Worm (Caenorhabditis elegans): ENCODE data around the gene ZC412.10.
"Not testable (repeated sequence)": the region's sequence is repeated elsewhere in the genome, so short reads cannot be mapped to it uniquely, and the experiment has no call there.

The ZC412.10 gene

DNA sequence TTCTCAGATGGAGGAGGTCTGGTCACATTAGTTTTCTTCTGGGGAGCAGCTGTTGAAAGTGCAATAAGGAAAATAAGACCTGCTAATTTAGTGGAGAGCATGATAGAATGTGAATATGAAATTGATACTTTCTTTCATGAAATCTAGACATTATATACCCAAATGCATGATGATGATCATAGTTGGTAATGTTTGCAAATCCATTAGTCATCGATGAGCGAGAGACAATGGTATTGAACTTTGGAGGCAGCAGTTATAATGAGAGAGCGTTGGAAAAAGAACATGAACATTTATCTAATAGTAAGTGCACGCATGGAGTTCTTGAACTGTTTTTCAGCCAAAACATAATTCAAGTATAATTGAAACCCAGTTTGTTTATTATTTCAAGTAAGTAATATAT is 21.1 kb upstream of the ZC412.10 start, which contains the start of gene H12D21.6:
H12D21.6 (minus strand) TSS at position 101 of the 400 bp plus-strand sequence.
- no peak for TF ChIP-seq M03D4.4 (tag; optimal IDR thresholded peaks at IDR 0.05)
- TF ChIP-seq zip-8 (tag; optimal IDR thresholded peaks at IDR 0.05), result no peak
- no peak for TF ChIP-seq nhr-2 (tag; optimal IDR thresholded peaks at IDR 0.05)
- no peak for TF ChIP-seq pha-4 (tag; optimal IDR thresholded peaks at IDR 0.05)
- TF ChIP-seq nhr-12 (tag; optimal IDR thresholded peaks at IDR 0.05), result no peak
- TF ChIP-seq nhr-237 (tag; optimal IDR thresholded peaks at IDR 0.05), result no peak
- TF ChIP-seq nhr-28 (tag; optimal IDR thresholded peaks at IDR 0.05), result no peak
- TF ChIP-seq ceh-83 (GFP tag; optimal IDR thresholded peaks at IDR 0.05), result no peak
- TF ChIP-seq mls-2 (tag; optimal IDR thresholded peaks at IDR 0.05), result no peak
- no peak for TF ChIP-seq unc-39 (tag; optimal IDR thresholded peaks at IDR 0.05)
- no peak for TF ChIP-seq flh-1 (GFP tag; optimal IDR thresholded peaks at IDR 0.05)
- TF ChIP-seq drap-1 (GFP tag; optimal IDR thresholded peaks at IDR 0.05), result no peak
- no peak for TF ChIP-seq ceh-43 (GFP tag; optimal IDR thresholded peaks at IDR 0.05)
- TF ChIP-seq ceh-39 (tag; optimal IDR thresholded peaks at IDR 0.05), result no peak
- TF ChIP-seq blmp-1 (tag; optimal IDR thresholded peaks at IDR 0.05), result no peak

DNA sequence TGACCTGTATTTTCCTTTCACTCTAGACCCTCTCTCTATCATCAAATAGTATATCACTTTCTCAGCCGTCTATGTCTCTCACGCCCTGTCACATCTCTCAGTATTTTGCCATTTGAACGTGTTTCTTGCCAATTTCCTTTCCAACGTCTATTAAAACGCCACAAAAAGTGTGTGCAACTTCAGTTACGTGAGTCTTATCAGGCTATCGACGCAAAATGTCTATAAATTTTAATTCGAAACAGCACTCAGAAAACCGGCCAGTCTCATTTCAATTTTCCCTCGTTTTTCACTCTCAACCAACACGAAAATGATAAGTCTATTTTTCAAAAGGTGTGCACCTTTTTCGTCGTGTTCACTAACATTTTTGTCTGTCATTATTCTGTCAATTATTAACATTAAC is 18.9 kb upstream of the ZC412.10 start, which contains the start of gene mpst-3:
mpst-3 (plus strand) TSS at position 91 of the 400 bp plus-strand sequence.
- TF ChIP-seq unc-120 (tag; optimal IDR thresholded peaks at IDR 0.05; ENCODE audit: poor library complexity, severe bottlenecking), result no peak
- no peak for TF ChIP-seq cnd-1 (tag; optimal IDR thresholded peaks at IDR 0.05)
- TF ChIP-seq nhr-237 (tag; optimal IDR thresholded peaks at IDR 0.05), result no peak
- no peak for TF ChIP-seq elt-1 (tag; optimal IDR thresholded peaks at IDR 0.05; ENCODE audit: borderline replicate concordance, insufficient read depth)

DNA sequence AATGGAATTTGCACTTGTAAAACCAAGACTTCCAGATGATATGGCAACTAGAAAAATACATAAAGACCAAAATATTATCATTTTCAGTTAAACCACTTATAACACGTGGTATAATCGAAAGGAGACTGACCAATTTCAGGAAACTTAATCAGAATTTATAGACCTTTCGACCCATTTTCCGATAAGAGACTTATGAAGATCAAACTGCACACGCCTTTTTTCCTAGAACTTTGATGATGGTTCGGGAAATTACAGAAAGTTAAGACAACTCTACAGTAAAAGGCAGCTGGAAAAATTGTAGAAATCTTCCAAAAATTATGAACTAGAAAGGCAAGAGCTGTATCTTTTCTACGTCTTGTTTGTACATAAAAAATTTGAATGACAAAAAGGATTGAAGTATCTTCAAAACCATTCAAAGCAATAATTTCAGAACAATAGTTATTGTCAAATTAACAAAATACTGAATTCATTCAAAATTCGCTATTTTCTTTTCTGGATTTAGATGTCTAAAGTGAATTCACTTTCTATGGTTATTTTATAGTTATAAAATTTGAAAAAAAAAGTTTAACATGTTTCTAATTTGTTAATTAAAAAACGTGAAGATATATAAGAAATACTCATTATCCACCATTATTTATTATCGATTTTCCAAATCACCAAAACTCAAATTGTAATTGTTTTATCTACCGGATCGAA is 16.9 kb upstream of the ZC412.10 start, which contains the start of the genes mpst-2 and H12D21.5:
mpst-2 (minus strand) TSS at position 101 of the 696 bp plus-strand sequence.
H12D21.5 (plus strand) TSS at position 646 of the 696 bp plus-strand sequence.
- no peak for TF ChIP-seq lin-32 (GFP tag; optimal IDR thresholded peaks at IDR 0.05)
- TF ChIP-seq unc-120 (tag; optimal IDR thresholded peaks at IDR 0.05; ENCODE audit: poor library complexity, severe bottlenecking), result no peak
- TF ChIP-seq nhr-2 (tag; optimal IDR thresholded peaks at IDR 0.05), result no peak
- TF ChIP-seq cnd-1 (tag; optimal IDR thresholded peaks at IDR 0.05), result no peak
- TF ChIP-seq nhr-76 (tag; optimal IDR thresholded peaks at IDR 0.05), result no peak
- no peak for TF ChIP-seq snpc-4 (tag; optimal IDR thresholded peaks at IDR 0.05)
- TF ChIP-seq nhr-28 (tag; optimal IDR thresholded peaks at IDR 0.05), result no peak
- no peak for TF ChIP-seq pha-4 (tag; optimal IDR thresholded peaks at IDR 0.05)
- no peak for TF ChIP-seq elt-3 (tag; optimal IDR thresholded peaks at IDR 0.05)
- TF ChIP-seq unc-62 (GFP tag; optimal IDR thresholded peaks at IDR 0.05), result no peak
- no peak for TF ChIP-seq ces-1 (GFP tag; optimal IDR thresholded peaks at IDR 0.05)
- no peak for TF ChIP-seq elt-1 (tag; optimal IDR thresholded peaks at IDR 0.05; ENCODE audit: borderline replicate concordance, insufficient read depth)

DNA sequence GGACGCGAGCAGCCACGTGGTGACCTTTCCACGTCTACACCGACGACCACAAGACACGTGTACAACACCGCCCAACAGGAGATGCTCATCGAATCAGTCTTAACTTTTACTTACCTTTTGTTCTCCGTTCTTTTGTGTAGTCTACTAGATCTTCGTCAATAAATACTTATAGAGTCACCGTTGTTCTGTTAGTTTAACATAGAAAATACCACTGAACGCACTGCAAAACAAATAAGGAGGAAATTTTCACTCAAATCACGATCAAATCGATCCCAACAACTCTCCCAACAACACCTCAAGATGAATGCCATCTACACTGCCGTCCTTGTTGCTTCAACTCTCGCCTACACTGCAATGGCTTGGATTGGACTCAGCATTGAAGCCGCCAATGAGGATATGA is 14.2 kb upstream of the ZC412.10 start, which contains the start of gene nspa-2:
nspa-2 (plus strand) TSS at position 301 of the 400 bp plus-strand sequence.
- TF ChIP-seq cnd-1, sptf-1, mab-5 (tag; optimal IDR thresholded peaks at IDR 0.05): not testable (repeated sequence)

DNA sequence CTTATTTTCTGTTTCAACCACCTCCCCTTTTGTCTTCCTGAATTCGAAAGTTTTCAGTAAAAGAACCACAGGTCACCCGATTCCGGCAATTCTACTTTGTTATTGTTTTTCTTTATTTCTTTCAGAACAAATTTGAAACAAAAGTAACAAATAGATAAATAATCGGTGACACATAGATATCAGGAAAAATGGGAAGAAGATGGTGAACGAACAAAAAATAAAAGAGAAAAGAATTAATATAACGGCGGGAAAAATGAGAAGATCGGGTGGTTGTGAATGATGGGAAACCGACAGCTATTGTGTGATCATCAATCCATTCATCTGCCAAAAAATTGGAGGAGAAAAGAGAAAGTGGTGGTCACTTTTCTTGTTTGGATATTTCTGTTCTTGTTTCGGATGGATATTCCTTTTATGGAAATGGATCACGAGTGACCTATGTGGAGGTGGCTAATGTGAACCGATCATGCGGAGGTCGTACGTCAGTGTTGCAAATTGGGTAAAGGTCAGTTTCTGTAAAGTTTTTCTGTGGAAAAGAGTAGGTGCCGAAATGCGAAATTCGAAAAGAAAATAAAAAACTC is 707 bp upstream of the ZC412.10 start:
- TF ChIP-seq nhr-12 (tag; optimal IDR thresholded peaks at IDR 0.05) (no peak), mep-1 (tag; optimal IDR thresholded peaks at IDR 0.05) (no peak), ham-2 (GFP tag; optimal IDR thresholded peaks at IDR 0.05) (no peak)

DNA sequence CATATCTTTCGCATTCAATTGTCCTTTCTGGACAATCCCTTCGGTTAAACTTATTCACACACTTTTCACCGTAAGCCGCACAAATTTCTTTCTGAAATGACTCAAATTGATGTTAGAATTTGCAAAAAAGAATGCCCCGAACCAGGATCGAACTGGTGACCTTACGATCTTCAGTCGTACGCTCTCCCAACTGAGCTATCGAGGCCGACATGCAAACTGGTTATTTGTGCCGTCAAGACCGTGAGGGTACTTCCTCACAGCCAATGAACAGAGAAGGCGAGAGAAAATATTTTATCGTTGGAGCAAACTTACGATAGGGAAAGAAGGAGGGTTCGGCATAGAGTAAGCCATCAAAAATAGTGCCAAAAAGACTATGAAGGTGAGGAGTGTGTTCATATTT is 367 bp downstream of the ZC412.10 start:
- peak; percentile 38 for TF ChIP-seq ceh-83 (GFP tag; optimal IDR thresholded peaks at IDR 0.05)
- TF ChIP-seq flh-1 (GFP tag; optimal IDR thresholded peaks at IDR 0.05), result no peak
- no peak for TF ChIP-seq nhr-2 (tag; optimal IDR thresholded peaks at IDR 0.05)
- TF ChIP-seq ces-1 (GFP tag; optimal IDR thresholded peaks at IDR 0.05), result no peak
- no peak for TF ChIP-seq lsy-2 (tag; optimal IDR thresholded peaks at IDR 0.05)
- no peak for TF ChIP-seq ham-2 (GFP tag; optimal IDR thresholded peaks at IDR 0.05)
- peak; percentile 52 for TF ChIP-seq sptf-1 (tag; optimal IDR thresholded peaks at IDR 0.05)
- TF ChIP-seq drap-1 (GFP tag; optimal IDR thresholded peaks at IDR 0.05), result peak; percentile 85
- peak; percentile 20 for TF ChIP-seq bed-3 (GFP tag; optimal IDR thresholded peaks at IDR 0.05)
- no peak for TF ChIP-seq ceh-43 (GFP tag; optimal IDR thresholded peaks at IDR 0.05)
- TF ChIP-seq unc-62 (GFP tag; optimal IDR thresholded peaks at IDR 0.05), result no peak
- peak; percentile 32 for TF ChIP-seq unc-120 (tag; optimal IDR thresholded peaks at IDR 0.05; ENCODE audit: poor library complexity, severe bottlenecking)
- TF ChIP-seq snpc-4 (tag; optimal IDR thresholded peaks at IDR 0.05), result no peak
- peak; percentile 42 for TF ChIP-seq lin-32 (GFP tag; optimal IDR thresholded peaks at IDR 0.05)
- TF ChIP-seq blmp-1 (tag; optimal IDR thresholded peaks at IDR 0.05), result no peak
- no peak for TF ChIP-seq zip-8 (tag; optimal IDR thresholded peaks at IDR 0.05)
- TF ChIP-seq sem-2 (GFP tag; optimal IDR thresholded peaks at IDR 0.05), result peak; percentile 62
- TF ChIP-seq M03D4.4 (tag; optimal IDR thresholded peaks at IDR 0.05), result peak; percentile 60
- peak; percentile 19 for TF ChIP-seq cnd-1 (tag; optimal IDR thresholded peaks at IDR 0.05)

Measured in whole organism, mixed stage, embryonic.